Fruit fly (Drosophila melanogaster): ENCODE results near the gene tkv.

The tkv gene

dm6 chr2L:5261223-5261984 lies 9.8 kb downstream of the tkv start (continued):
- TF ChIP-seq CG11696 (GFP tag; IDR thresholded peaks at IDR 0.05) (0 out of 2 replicates have a peak, but pooled peaks have one; percentile 41), Mes4 (GFP tag; optimal IDR thresholded peaks at IDR 0.05) (peak; percentile 45), CG18476 (GFP tag; optimal IDR thresholded peaks at IDR 0.05) (no peak), CG3838 (GFP tag; optimal IDR thresholded peaks at IDR 0.05) (no peak), Sox102F (GFP tag; optimal IDR thresholded peaks at IDR 0.05) (peak; percentile 39), Abd-B (GFP tag; optimal IDR thresholded peaks at IDR 0.05) (no peak), disco-r (GFP tag; optimal IDR thresholded peaks at IDR 0.05) (no peak), CrebB (tag; optimal IDR thresholded peaks at IDR 0.05) (no peak), MTF-1 (GFP tag; optimal IDR thresholded peaks at IDR 0.05; ENCODE audit: borderline replicate concordance) (no peak), Sin3A (optimal IDR thresholded peaks at IDR 0.05) (no peak), CG17385 (GFP tag; optimal IDR thresholded peaks at IDR 0.05) (no peak), Doc2 (GFP tag; IDR thresholded peaks at IDR 0.05) (no peak), kah (GFP tag; optimal IDR thresholded peaks at IDR 0.05) (peak; percentile 14), CG3407 (GFP tag; optimal IDR thresholded peaks at IDR 0.05) (no peak), Dad (GFP tag; optimal IDR thresholded peaks at IDR 0.05) (no peak), CG3995 (GFP tag; optimal IDR thresholded peaks at IDR 0.05) (no peak), nau (GFP tag; optimal IDR thresholded peaks at IDR 0.05) (no peak), CG14014 (GFP tag; IDR thresholded peaks at IDR 0.05) (no peak), CG11398 (GFP tag; optimal IDR thresholded peaks at IDR 0.05) (no peak), gce (GFP tag; IDR thresholded peaks at IDR 0.05) (no peak), Hr51 (GFP tag; optimal IDR thresholded peaks at IDR 0.05) (no peak), H2.0 (GFP tag; IDR thresholded peaks at IDR 0.05) (peak; percentile 49), fd3F (GFP tag; optimal IDR thresholded peaks at IDR 0.05) (no peak), lmd (GFP tag; IDR thresholded peaks at IDR 0.05) (peak; percentile 41; the same call in 1 of the 2 replicates), CG14710 (tag; optimal IDR thresholded peaks at IDR 0.05) (peak; percentile 49), gsb (GFP tag; IDR thresholded peaks at IDR 0.05) (no peak; the same call in 1 of the 2 replicates), hbn (GFP tag; IDR thresholded peaks at IDR 0.05; ENCODE audit: partially characterized antibody) (no peak), Neu2 (GFP tag; optimal IDR thresholded peaks at IDR 0.05; ENCODE audit: borderline replicate concordance) (no peak), Usf (GFP tag; optimal IDR thresholded peaks at IDR 0.05) (no peak), CG6689 (GFP tag; IDR thresholded peaks at IDR 0.05) (no peak; the same call in 1 of the 2 replicates), D19B (GFP tag; optimal IDR thresholded peaks at IDR 0.05) (no peak), Eip74EF (GFP tag; optimal IDR thresholded peaks at IDR 0.05) (no peak), lov (optimal IDR thresholded peaks at IDR 0.05) (no peak), lov (GFP tag; IDR thresholded peaks at IDR 0.05) (no peak), az2 (GFP tag; optimal IDR thresholded peaks at IDR 0.05) (peak; percentile 52), Lim3 (GFP tag; IDR thresholded peaks at IDR 0.05) (no peak), sens (GFP tag) (peak; percentile 81), CG7928 (GFP tag; optimal IDR thresholded peaks at IDR 0.05) (no peak), CG11247 (GFP tag; IDR thresholded peaks at IDR 0.05) (no peak), gcm (GFP tag; optimal IDR thresholded peaks at IDR 0.05) (no peak), CG17359 (tag; optimal IDR thresholded peaks at IDR 0.05) (peak; percentile 7), Ssrp (tag; optimal IDR thresholded peaks at IDR 0.05) (peak; percentile 38), kay (GFP tag; optimal IDR thresholded peaks at IDR 0.05) (no peak), Med (GFP tag) (peak; percentile 86), ATbp (GFP tag; optimal IDR thresholded peaks at IDR 0.05) (no peak), Dfd (GFP tag; optimal IDR thresholded peaks at IDR 0.05) (no peak), CG17912 (GFP tag; optimal IDR thresholded peaks at IDR 0.05) (no peak), HLH4C (GFP tag; IDR thresholded peaks at IDR 0.05; ENCODE audit: partially characterized antibody) (no peak), C15 (GFP tag; IDR thresholded peaks at IDR 0.05) (no peak), CG4282 (GFP tag; optimal IDR thresholded peaks at IDR 0.05) (no peak)
